Worm (Caenorhabditis elegans): ENCODE data around the gene gly-12.

Gene gly-12

DNA sequence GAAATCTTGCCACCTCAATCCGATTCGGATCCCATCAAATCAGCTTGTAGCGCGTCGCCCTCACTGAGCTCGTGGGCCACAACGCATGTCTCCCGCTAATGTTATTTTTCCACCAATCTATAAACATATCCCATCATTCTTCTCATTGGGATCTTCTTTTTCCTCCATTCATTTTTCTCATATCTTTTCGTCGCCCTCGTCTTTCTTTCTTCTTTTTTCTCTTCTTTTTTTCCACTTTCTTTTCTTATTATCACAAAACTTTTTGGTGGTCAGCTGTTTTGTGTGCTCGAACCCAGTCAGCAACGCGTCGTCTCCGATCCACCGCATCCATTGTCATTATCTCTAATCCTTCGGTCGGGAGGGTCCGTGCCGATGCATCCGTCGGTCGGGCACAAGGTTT, 38.1 kb downstream of the gly-12 start:
- no peak for TF ChIP-seq ztf-23 (GFP tag; IDR thresholded peaks at IDR 0.05)
- TF ChIP-seq ref-1 (GFP tag; conservative IDR thresholded peaks at IDR 0.05): no peak
- no peak for TF ChIP-seq med-1 (GFP tag; optimal IDR thresholded peaks at IDR 0.05; ENCODE audit: insufficient read depth)
- no peak for TF ChIP-seq T22C8.4 (GFP tag; IDR thresholded peaks at IDR 0.05)
- TF ChIP-seq tab-1 (GFP tag; IDR thresholded peaks at IDR 0.05): no peak
- TF ChIP-seq cog-1 (tag; optimal IDR thresholded peaks at IDR 0.05): no peak
- no peak for TF ChIP-seq klf-2 (GFP tag; conservative IDR thresholded peaks at IDR 0.05)
- no peak for TF ChIP-seq ztf-29 (GFP tag; IDR thresholded peaks at IDR 0.05)
- no peak for TF ChIP-seq flt-1 (GFP tag; IDR thresholded peaks at IDR 0.05)

DNA sequence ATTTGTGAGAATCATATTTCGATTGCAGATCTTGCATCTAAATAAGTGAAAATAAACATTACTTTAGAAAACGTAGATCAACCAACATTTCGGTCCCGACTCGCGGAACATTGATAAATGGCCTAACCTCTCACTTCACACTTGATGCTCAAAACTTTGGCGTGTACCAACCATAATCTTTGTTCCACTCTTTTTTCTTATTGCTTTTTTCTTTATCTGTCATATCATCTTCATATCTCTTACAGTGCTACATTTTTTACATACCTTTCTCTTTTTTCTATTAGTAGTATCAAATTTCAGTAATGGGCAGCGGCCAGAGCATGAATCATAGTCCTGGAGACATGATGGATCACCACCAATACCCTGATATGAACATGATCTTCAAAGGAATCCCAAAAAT, 39.6 kb downstream of the gly-12 start, which contains the start of gene F46C8.3:
F46C8.3 (plus strand) TSS at position 301 of the 400 bp plus-strand sequence.
- TF ChIP-seq klf-2 (GFP tag; conservative IDR thresholded peaks at IDR 0.05) (no peak), flt-1 (GFP tag; IDR thresholded peaks at IDR 0.05) (no peak), cog-1 (tag; optimal IDR thresholded peaks at IDR 0.05) (no peak), T22C8.4 (GFP tag; IDR thresholded peaks at IDR 0.05) (no peak)

DNA sequence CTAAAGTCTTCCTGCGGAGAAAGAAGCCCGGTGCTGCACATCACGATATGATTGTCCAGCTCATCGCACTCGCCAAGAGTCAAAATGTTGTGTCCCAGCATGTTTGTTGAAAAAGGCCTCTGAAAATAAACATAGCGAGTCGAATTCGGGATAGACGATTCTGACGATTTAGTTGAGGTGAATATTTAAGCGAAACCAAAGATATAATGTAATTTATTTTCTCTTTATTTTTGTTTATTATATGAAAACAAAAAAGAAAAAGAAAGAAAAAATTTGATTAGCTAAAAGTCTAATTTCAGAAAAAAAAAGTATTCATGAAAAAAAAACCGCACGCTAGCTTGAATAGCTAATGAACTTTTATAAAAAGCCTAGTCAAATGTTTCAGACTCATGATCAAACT, 47.0 kb downstream of the gly-12 start, which contains the start of gene ceh-14:
ceh-14 (minus strand) TSS at position 101 of the 400 bp plus-strand sequence.
- TF ChIP-seq cog-1 (tag; optimal IDR thresholded peaks at IDR 0.05): no peak
- TF ChIP-seq med-1 (GFP tag; optimal IDR thresholded peaks at IDR 0.05; ENCODE audit: insufficient read depth): no peak
- TF ChIP-seq ztf-29 (GFP tag; IDR thresholded peaks at IDR 0.05): no peak
- TF ChIP-seq flt-1 (GFP tag; IDR thresholded peaks at IDR 0.05): no peak
- no peak for TF ChIP-seq klf-2 (GFP tag; conservative IDR thresholded peaks at IDR 0.05)
- no peak for TF ChIP-seq ref-1 (GFP tag; conservative IDR thresholded peaks at IDR 0.05)
- TF ChIP-seq tab-1 (GFP tag; IDR thresholded peaks at IDR 0.05): no peak

DNA sequence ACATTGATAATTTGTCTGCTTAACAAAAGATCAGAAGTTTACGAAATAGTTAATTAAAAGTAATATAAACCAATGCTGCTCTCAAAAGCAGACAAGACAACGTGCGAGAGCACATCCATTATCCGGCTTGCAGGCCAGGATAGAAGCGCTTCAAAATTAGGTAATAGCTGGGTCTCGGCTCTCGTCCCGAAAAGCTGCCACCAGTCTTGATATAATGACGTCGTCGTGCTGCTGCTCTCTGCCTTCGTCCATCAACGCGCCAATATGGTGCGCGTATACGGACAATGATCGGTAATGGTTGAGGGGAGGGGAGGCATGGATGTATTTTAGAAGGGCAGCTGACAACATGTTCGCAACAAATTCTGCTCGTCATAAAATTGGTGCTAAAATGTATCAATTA, 48.8 kb downstream of the gly-12 start:
- TF ChIP-seq ztf-29 (GFP tag; IDR thresholded peaks at IDR 0.05): no peak
- TF ChIP-seq ztf-23 (GFP tag; IDR thresholded peaks at IDR 0.05): no peak
- no peak for TF ChIP-seq ref-1 (GFP tag; conservative IDR thresholded peaks at IDR 0.05)
- no peak for TF ChIP-seq flt-1 (GFP tag; IDR thresholded peaks at IDR 0.05)
- TF ChIP-seq med-1 (GFP tag; optimal IDR thresholded peaks at IDR 0.05; ENCODE audit: insufficient read depth): no peak
- no peak for TF ChIP-seq tab-1 (GFP tag; IDR thresholded peaks at IDR 0.05)
- no peak for TF ChIP-seq klf-2 (GFP tag; conservative IDR thresholded peaks at IDR 0.05)
- TF ChIP-seq T22C8.4 (GFP tag; IDR thresholded peaks at IDR 0.05): no peak
- no peak for TF ChIP-seq cog-1 (tag; optimal IDR thresholded peaks at IDR 0.05)

DNA sequence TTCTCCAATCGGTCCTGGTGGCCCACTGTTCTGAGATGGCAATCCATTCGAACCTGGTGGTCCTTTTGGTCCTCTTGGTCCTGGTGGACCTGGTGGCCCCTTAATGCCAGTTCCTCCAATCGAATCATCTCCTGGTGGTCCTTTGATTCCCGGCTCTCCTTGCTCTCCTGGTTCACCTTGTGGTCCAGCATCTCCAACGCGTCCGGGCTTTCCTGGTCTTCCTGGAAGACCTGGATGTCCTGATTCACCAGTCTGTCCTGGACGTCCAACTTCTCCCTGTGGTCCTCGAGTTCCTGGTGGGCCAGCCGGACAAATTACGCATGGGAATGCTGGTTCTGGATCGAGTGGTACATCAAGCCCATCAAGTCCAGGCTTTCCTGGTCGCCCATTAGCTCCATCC, 51.2 kb downstream of the gly-12 start:
- TF ChIP-seq ztf-23 (GFP tag; IDR thresholded peaks at IDR 0.05) (no peak), tab-1 (GFP tag; IDR thresholded peaks at IDR 0.05) (no peak), T22C8.4 (GFP tag; IDR thresholded peaks at IDR 0.05) (no peak), flt-1 (GFP tag; IDR thresholded peaks at IDR 0.05) (no peak), klf-2 (GFP tag; conservative IDR thresholded peaks at IDR 0.05) (no peak), ref-1 (GFP tag; conservative IDR thresholded peaks at IDR 0.05) (no peak), med-1 (GFP tag; optimal IDR thresholded peaks at IDR 0.05; ENCODE audit: insufficient read depth) (no peak), cog-1 (tag; optimal IDR thresholded peaks at IDR 0.05) (no peak), ztf-29 (GFP tag; IDR thresholded peaks at IDR 0.05) (no peak; the same call in 1 of the 2 replicates)

DNA sequence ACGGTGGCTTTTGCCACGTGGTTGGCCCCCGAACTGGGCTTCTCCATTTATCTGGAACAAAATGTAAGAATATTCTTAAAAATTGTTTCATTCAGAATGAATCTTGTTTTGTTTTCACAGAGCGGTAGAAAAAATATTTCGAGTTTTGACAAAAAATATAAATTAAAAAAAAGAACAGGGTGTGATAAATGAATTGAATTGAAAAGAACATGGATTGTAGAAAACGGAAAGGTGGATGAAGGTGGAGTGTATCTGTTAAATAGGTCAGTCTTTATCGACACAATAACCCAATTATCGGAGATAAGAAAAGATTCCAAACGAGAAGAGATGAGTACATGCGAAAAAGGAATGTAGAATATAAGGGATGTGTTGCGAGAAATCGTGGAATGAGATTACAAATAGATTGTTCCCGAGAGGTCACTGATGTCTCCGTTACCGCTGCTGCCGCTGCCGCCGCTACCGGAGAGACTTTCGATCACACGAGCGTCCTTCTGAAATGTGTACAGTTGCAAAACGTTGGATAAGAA, 52.1 kb downstream of the gly-12 start, which contains the start of gene dpy-7:
dpy-7 (minus strand) TSS at position 51 of the 527 bp plus-strand sequence.
- no peak for TF ChIP-seq med-1 (GFP tag; optimal IDR thresholded peaks at IDR 0.05; ENCODE audit: insufficient read depth)

DNA sequence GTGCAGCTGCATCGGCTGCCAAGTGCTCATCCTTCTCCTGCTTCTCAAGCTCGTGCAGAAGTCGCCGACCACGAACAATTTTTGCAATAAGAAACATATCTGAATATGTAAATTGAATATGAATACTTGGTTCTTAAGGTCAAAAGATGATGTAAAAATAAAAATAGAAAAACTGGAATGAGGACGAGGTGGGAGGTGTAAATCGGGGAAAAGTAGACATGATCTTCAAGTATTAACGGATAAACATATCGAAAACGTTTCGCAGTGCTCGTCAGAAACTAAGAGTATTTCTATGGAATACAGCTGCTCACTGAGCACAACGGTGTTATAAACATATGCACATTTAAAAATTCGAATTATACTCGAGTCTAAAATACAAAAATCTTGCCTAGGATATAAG, 54.4 kb downstream of the gly-12 start, which contains the start of gene glb-16:
glb-16 (minus strand) TSS at position 101 of the 400 bp plus-strand sequence.
- TF ChIP-seq ref-1 (GFP tag; conservative IDR thresholded peaks at IDR 0.05): no peak
- TF ChIP-seq ztf-23 (GFP tag; IDR thresholded peaks at IDR 0.05): no peak
- no peak for TF ChIP-seq T22C8.4 (GFP tag; IDR thresholded peaks at IDR 0.05)
- no peak for TF ChIP-seq tab-1 (GFP tag; IDR thresholded peaks at IDR 0.05)
- no peak for TF ChIP-seq ztf-29 (GFP tag; IDR thresholded peaks at IDR 0.05)
- TF ChIP-seq cog-1 (tag; optimal IDR thresholded peaks at IDR 0.05): no peak
- no peak for TF ChIP-seq med-1 (GFP tag; optimal IDR thresholded peaks at IDR 0.05; ENCODE audit: insufficient read depth)
- TF ChIP-seq klf-2 (GFP tag; conservative IDR thresholded peaks at IDR 0.05): no peak
- no peak for TF ChIP-seq flt-1 (GFP tag; IDR thresholded peaks at IDR 0.05)

Data from whole organism, midembryonic.